Fruit fly (Drosophila melanogaster): ENCODE measurements around the gene eloF.

The eloF gene

dm6 chr3R:9819777-9820176, 5.8 kb downstream of the eloF start, which contains the start of gene CG9458:
CG9458 (minus strand) TSS chr3R:9819877.
- TF ChIP-seq CG16779 (tag; optimal IDR thresholded peaks at IDR 0.05): no peak
- TF ChIP-seq CG8632 (GFP tag; optimal IDR thresholded peaks at IDR 0.05): no peak
- no peak for TF ChIP-seq CG9139 (GFP tag; optimal IDR thresholded peaks at IDR 0.05)
- TF ChIP-seq Sox14 (GFP tag; optimal IDR thresholded peaks at IDR 0.05): no peak
- no peak for TF ChIP-seq topi (GFP tag; optimal IDR thresholded peaks at IDR 0.05)
- no peak for TF ChIP-seq salr (GFP tag; optimal IDR thresholded peaks at IDR 0.05)

DNA sequence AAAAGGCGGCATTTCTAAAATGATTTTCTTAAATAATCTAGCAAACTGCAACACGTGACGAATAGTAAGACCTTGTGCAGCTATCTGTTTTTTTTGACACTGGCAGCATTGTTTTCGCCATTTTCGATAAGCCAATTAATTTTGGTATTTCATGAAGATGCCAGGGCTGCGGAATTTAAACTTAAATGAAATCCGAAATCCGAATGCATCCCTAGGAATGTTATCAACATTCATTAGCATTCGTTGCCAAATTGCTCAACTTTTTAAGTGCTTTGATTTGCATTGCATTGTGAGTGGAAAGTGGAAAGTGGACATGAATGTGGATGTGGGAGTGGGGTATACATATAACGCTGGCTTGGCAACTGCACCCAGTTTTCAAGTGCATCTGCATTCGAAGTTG, 7.1 kb downstream of the eloF start, which contains the start of gene CG42857:
Gene CG42857, minus strand, starts transcription at position 101 of the 400 bp plus-strand sequence.
- TF ChIP-seq pdm3 (GFP tag; optimal IDR thresholded peaks at IDR 0.05): no peak
- no peak for TF ChIP-seq CG34406 (GFP tag; optimal IDR thresholded peaks at IDR 0.05)
- no peak for TF ChIP-seq spab (GFP tag; optimal IDR thresholded peaks at IDR 0.05)
- no peak for TF ChIP-seq Sox14 (GFP tag; optimal IDR thresholded peaks at IDR 0.05)
- no peak for TF ChIP-seq CG4318 (GFP tag; optimal IDR thresholded peaks at IDR 0.05)

DNA sequence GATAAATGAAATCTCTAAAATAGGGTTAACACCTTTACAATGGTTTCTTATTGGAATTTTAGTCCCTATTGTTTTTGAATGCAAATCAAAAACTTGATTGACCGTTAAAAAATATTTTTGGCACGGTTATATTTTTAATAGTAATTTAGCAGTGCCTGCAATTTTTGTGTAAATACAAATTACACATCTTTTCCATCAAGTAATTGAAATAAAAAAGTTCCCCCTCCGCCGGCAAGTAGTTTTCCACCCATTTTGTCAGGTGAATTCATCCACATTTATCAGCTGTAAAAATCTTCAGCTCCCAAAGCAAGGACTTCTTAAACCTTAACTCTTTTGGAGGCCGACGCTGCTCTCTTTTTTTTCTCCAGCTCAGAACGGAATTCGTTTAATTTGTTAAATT, 9.8 kb downstream of the eloF start, which contains the start of gene CG34302:
Gene CG34302, minus strand, starts transcription at position 101 of the 400 bp plus-strand sequence.
- TF ChIP-seq CG15336 (GFP tag; IDR thresholded peaks at IDR 0.05): no peak
- no peak for TF ChIP-seq ss (GFP tag; optimal IDR thresholded peaks at IDR 0.05)
- no peak for TF ChIP-seq Sox15 (GFP tag; optimal IDR thresholded peaks at IDR 0.05)
- no peak for TF ChIP-seq CG10631 (GFP tag; optimal IDR thresholded peaks at IDR 0.05)
- TF ChIP-seq Gug (GFP tag; IDR thresholded peaks at IDR 0.05): no peak
- no peak for TF ChIP-seq Sox102F (GFP tag; optimal IDR thresholded peaks at IDR 0.05)
- TF ChIP-seq Eip75B (GFP tag; optimal IDR thresholded peaks at IDR 0.05): no peak
- no peak for TF ChIP-seq acj6 (GFP tag; optimal IDR thresholded peaks at IDR 0.05)
- TF ChIP-seq dsx (GFP tag; optimal IDR thresholded peaks at IDR 0.05; ENCODE audit: poor library complexity, severe bottlenecking): no peak
- no peak for TF ChIP-seq cyc (GFP tag; optimal IDR thresholded peaks at IDR 0.05)
- TF ChIP-seq Met (GFP tag; optimal IDR thresholded peaks at IDR 0.05): no peak
- no peak for TF ChIP-seq Smox (GFP tag; optimal IDR thresholded peaks at IDR 0.05)
- TF ChIP-seq CG9139 (GFP tag; optimal IDR thresholded peaks at IDR 0.05): no peak
- TF ChIP-seq Lpt (GFP tag; optimal IDR thresholded peaks at IDR 0.05): no peak
- TF ChIP-seq Ets21C (GFP tag; optimal IDR thresholded peaks at IDR 0.05): no peak
- no peak for TF ChIP-seq CG11902 (GFP tag; optimal IDR thresholded peaks at IDR 0.05)
- TF ChIP-seq Blimp-1 (GFP tag; optimal IDR thresholded peaks at IDR 0.05): no peak
- no peak for TF ChIP-seq CG6854 (GFP tag; optimal IDR thresholded peaks at IDR 0.05)

DNA sequence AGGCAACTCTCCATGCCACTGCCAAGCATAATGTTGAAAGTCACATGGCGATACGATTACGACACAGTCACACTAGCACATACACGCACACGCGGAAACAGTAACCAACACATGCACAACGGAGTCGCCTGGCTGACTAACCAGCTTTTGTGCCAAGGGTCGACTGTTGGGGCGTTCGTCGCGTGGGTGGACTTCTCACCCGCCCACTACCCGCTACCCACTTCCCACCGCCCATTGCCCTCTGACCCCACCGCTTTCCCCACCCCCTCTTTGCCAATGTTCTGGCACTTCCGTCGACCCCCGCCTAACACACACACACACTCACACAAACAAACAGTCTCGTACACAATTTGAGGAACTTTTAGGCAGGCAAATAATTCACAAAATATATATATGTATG, 37.7 kb downstream of the eloF start:
- TF ChIP-seq CG7368 (GFP tag; optimal IDR thresholded peaks at IDR 0.05) (peak; percentile 3), CG8319 (GFP tag; optimal IDR thresholded peaks at IDR 0.05) (no peak)

dm6 chr3R:9857785-9858184, 43.8 kb downstream of the eloF start:
- TF ChIP-seq CG8119 (GFP tag; IDR thresholded peaks at IDR 0.05): 0 out of 3 replicates have a peak, but pooled peaks have one; percentile 33
- TF ChIP-seq CG10631 (GFP tag; optimal IDR thresholded peaks at IDR 0.05): peak; percentile 5
- peak; percentile 8 for TF ChIP-seq dsx (GFP tag; optimal IDR thresholded peaks at IDR 0.05; ENCODE audit: poor library complexity, severe bottlenecking)
- peak; percentile 38 for TF ChIP-seq Eip78C (GFP tag)
- no peak for TF ChIP-seq net (GFP tag; optimal IDR thresholded peaks at IDR 0.05)
- TF ChIP-seq CG31627 (GFP tag; optimal IDR thresholded peaks at IDR 0.05): no peak
- TF ChIP-seq CG32006 (GFP tag; optimal IDR thresholded peaks at IDR 0.05): peak; percentile 25
- TF ChIP-seq CG3919 (GFP tag; optimal IDR thresholded peaks at IDR 0.05): no peak
